Fruit fly (Drosophila melanogaster): ENCODE measurements around the gene Unc50.

- TF ChIP-seq h (optimal IDR thresholded peaks at IDR 0.05) (no peak), insv (optimal IDR thresholded peaks at IDR 0.05) (no peak), ttk (optimal IDR thresholded peaks at IDR 0.05) (no peak), psq (optimal IDR thresholded peaks at IDR 0.05) (no peak), Myc (optimal IDR thresholded peaks at IDR 0.05) (no peak)
These were observed 44.7 kb upstream of the Unc50 start, which contains the start of gene CG8136 for dm6 chr3R:8721071-8721470.
